Fruit fly (Drosophila melanogaster) whole organism, embryonic: ENCODE measurements around the gene regucalcin.

Experiments
- Bgb ChIP-seq: fragments of 200-800 bp; sonication (Bioruptor generic); IDR thresholded peaks from 2 replicates; pipeline ENCODE4 v1.3.6; 2022; ENCODE audit warnings: missing biosample characterization, missing genetic modification characterization; ENCODE audit not compliant: partially characterized antibody
- CG11723 ChIP-seq: fragments of 200-800 bp; sonication (Bioruptor generic); optimal IDR thresholded peaks from 2 replicates; lab custom pipeline; 2017; ENCODE audit warnings: missing biosample characterization, mild to moderate bottlenecking, missing genetic modification characterization
- CG13296 ChIP-seq: fragments of 200-800 bp; sonication (Bioruptor generic); optimal IDR thresholded peaks from 3 replicates; lab custom pipeline; 2018; ENCODE audit warnings: missing biosample characterization, mild to moderate bottlenecking, missing genetic modification characterization
- CG14860 ChIP-seq: fragments of 200-800 bp; sonication (Bioruptor generic); IDR thresholded peaks from 3 replicates; pipeline ENCODE4 v1.3.6; 2022; ENCODE audit warnings: missing biosample characterization, missing genetic modification characterization; ENCODE audit not compliant: partially characterized antibody
- CG15269 ChIP-seq: fragments of 200-800 bp; sonication (Bioruptor generic); optimal IDR thresholded peaks from 2 replicates; lab custom pipeline; 2018; ENCODE audit warnings: missing biosample characterization, mild to moderate bottlenecking, missing genetic modification characterization, moderate library complexity
- CG15696 ChIP-seq: fragments of 200-800 bp; sonication (Bioruptor generic); optimal IDR thresholded peaks from 2 replicates; lab custom pipeline; 2019; ENCODE audit warnings: missing biosample characterization, mild to moderate bottlenecking, missing genetic modification characterization, moderate library complexity
- CG16813 ChIP-seq: fragments of 200-800 bp; sonication (Bioruptor generic); IDR thresholded peaks from 3 replicates; pipeline ENCODE4 v1.3.6; 2022; ENCODE audit warnings: missing biosample characterization, missing genetic modification characterization; ENCODE audit not compliant: partially characterized antibody
- CG17612 ChIP-seq: fragments of 200-800 bp; sonication (Bioruptor generic); IDR thresholded peaks from 2 replicates; pipeline ENCODE4 v1.3.6; 2022; ENCODE audit warnings: missing biosample characterization, missing genetic modification characterization
- CG18764 ChIP-seq: fragments of 200-800 bp; sonication (Bioruptor generic); optimal IDR thresholded peaks from 3 replicates; lab custom pipeline; 2016; ENCODE audit warnings: missing biosample characterization, missing genetic modification characterization
- CG31441 ChIP-seq: fragments of 200-800 bp; sonication (Bioruptor generic); IDR thresholded peaks from 2 replicates; pipeline ENCODE4 v1.3.6; 2022; ENCODE audit warnings: missing biosample characterization, missing genetic modification characterization
- CG33213 ChIP-seq: fragments of 200-800 bp; sonication (Bioruptor generic); optimal IDR thresholded peaks from 3 replicates; lab custom pipeline; 2016; ENCODE audit warnings: missing biosample characterization, missing genetic modification characterization
- CG33557 ChIP-seq: fragments of 200-800 bp; sonication (Bioruptor generic); optimal IDR thresholded peaks from 2 replicates; lab custom pipeline; 2019; ENCODE audit warnings: missing biosample characterization, mild to moderate bottlenecking, missing genetic modification characterization, moderate library complexity
- CG34224 ChIP-seq: fragments of 200-800 bp; sonication (Bioruptor generic); IDR thresholded peaks from 3 replicates; pipeline ENCODE4 v1.3.6; 2022; ENCODE audit warnings: missing biosample characterization, missing genetic modification characterization; ENCODE audit not compliant: partially characterized antibody
- CG43689 ChIP-seq: fragments of 200-800 bp; sonication (Bioruptor generic); IDR thresholded peaks from 2 replicates; pipeline ENCODE4 v1.3.6; 2022; ENCODE audit warnings: missing biosample characterization, missing genetic modification characterization
- CG5245 ChIP-seq: fragments of 200-800 bp; sonication (Bioruptor generic); optimal IDR thresholded peaks from 3 replicates; lab custom pipeline; 2016; ENCODE audit warnings: missing biosample characterization, missing genetic modification characterization
- CG8290 ChIP-seq, 3 experiments: fragments of 200-800 bp; sonication (Bioruptor generic); optimal IDR thresholded peaks; 2 replicates each; lab custom pipeline; 2016 to 2019; ENCODE audit warnings: missing biosample characterization in 3 of 3, missing genetic modification characterization in 3 of 3, mild to moderate bottlenecking in 2 of 3, moderate library complexity in 1 of 3
- Chrac-16 ChIP-seq: fragments of 200-800 bp; sonication (Bioruptor generic); optimal IDR thresholded peaks from 3 replicates; lab custom pipeline; 2016; ENCODE audit warnings: missing biosample characterization, missing genetic modification characterization
- Dbx ChIP-seq: fragments of 200-800 bp; sonication (Bioruptor generic); IDR thresholded peaks from 3 replicates; pipeline ENCODE4 v1.3.6; 2022; ENCODE audit warnings: missing biosample characterization, missing genetic modification characterization
- Dll ChIP-seq: fragments of 200-800 bp; sonication (Bioruptor generic); IDR thresholded peaks from 4 replicates; pipeline ENCODE4 v1.3.6; 2022; ENCODE audit warnings: missing biosample characterization, missing genetic modification characterization; ENCODE audit not compliant: partially characterized antibody
- Drgx ChIP-seq: fragments of 200-800 bp; sonication (Bioruptor generic); IDR thresholded peaks from 2 replicates; pipeline ENCODE4 v1.3.6; 2022; ENCODE audit warnings: missing biosample characterization, missing genetic modification characterization
- Ets65A ChIP-seq: fragments of 200-800 bp; sonication (Bioruptor generic); peaks from one replicate; lab custom pipeline; 2016; ENCODE audit warnings: missing biosample characterization, missing genetic modification characterization
- HLH4C ChIP-seq: fragments of 200-800 bp; sonication (Bioruptor generic); IDR thresholded peaks from 3 replicates; pipeline ENCODE4 v1.3.6; 2022; ENCODE audit warnings: missing biosample characterization, missing genetic modification characterization; ENCODE audit not compliant: partially characterized antibody
- MESR4 ChIP-seq: fragments of 200-800 bp; sonication (Bioruptor generic); optimal IDR thresholded peaks from 2 replicates; lab custom pipeline; 2018; ENCODE audit warnings: missing biosample characterization, mild to moderate bottlenecking, missing genetic modification characterization, moderate library complexity
- Myb ChIP-seq: fragments of 200-800 bp; sonication (Bioruptor generic); optimal IDR thresholded peaks from 2 replicates; lab custom pipeline; 2016; ENCODE audit warnings: missing biosample characterization, missing genetic modification characterization
- Opbp ChIP-seq: fragments of 200-800 bp; sonication (Bioruptor generic); IDR thresholded peaks from 3 replicates; pipeline ENCODE4 v1.3.6; 2022; ENCODE audit warnings: missing biosample characterization, missing genetic modification characterization; ENCODE audit not compliant: partially characterized antibody
- Ptx1 ChIP-seq: fragments of 200-800 bp; sonication (Bioruptor generic); IDR thresholded peaks from 2 replicates; pipeline ENCODE4 v1.3.6; 2022; ENCODE audit warnings: missing biosample characterization, missing genetic modification characterization
- Scr ChIP-seq: fragments of 200-800 bp; sonication (Bioruptor generic); IDR thresholded peaks from 2 replicates; pipeline ENCODE4 v1.3.6; 2022; ENCODE audit warnings: missing biosample characterization, missing genetic modification characterization; ENCODE audit not compliant: partially characterized antibody
- Trl ChIP-seq, 3 experiments: fragments of >200 bp in 2 of 3; fragments of 200-800 bp in 1 of 3; sonication (Bioruptor generic) in 1 of 3; optimal IDR thresholded peaks; 2 replicates in 1 of 3; 3 replicates in 2 of 3; lab custom pipeline; 2016 to 2017; ENCODE audit warnings: missing biosample characterization in 1 of 3, missing genetic modification characterization in 1 of 3
- Vsx1 ChIP-seq: fragments of 200-800 bp; sonication (Bioruptor generic); optimal IDR thresholded peaks from 2 replicates; lab custom pipeline; 2017; ENCODE audit warnings: missing biosample characterization, mild to moderate bottlenecking, missing genetic modification characterization, missing genetic modification reagents
- bigmax ChIP-seq: fragments of 200-800 bp; sonication (Bioruptor generic); optimal IDR thresholded peaks from 2 replicates; lab custom pipeline; 2018; ENCODE audit warnings: missing biosample characterization, mild to moderate bottlenecking, missing genetic modification characterization
- cad ChIP-seq: fragments of >200 bp; optimal IDR thresholded peaks from 2 replicates; lab custom pipeline; 2017; ENCODE audit warnings: missing biosample characterization, missing genetic modification characterization
- cato ChIP-seq: fragments of 200-800 bp; sonication (Bioruptor generic); optimal IDR thresholded peaks from 2 replicates; lab custom pipeline; 2016; ENCODE audit warnings: missing biosample characterization, missing genetic modification characterization, borderline replicate concordance
- fd3F ChIP-seq: fragments of 200-800 bp; sonication (Bioruptor generic); optimal IDR thresholded peaks from 2 replicates; lab custom pipeline; 2018; ENCODE audit warnings: missing biosample characterization, mild to moderate bottlenecking, missing genetic modification characterization, moderate library complexity
- fru ChIP-seq: fragments of >200 bp; optimal IDR thresholded peaks from 2 replicates; lab custom pipeline; 2017
- h ChIP-seq: fragments of >200 bp; optimal IDR thresholded peaks from 2 replicates; lab custom pipeline; 2017
- hb ChIP-seq: fragments of 200-800 bp; sonication (Bioruptor generic); IDR thresholded peaks from 3 replicates; pipeline ENCODE4 v1.3.6; 2022; ENCODE audit warnings: missing biosample characterization, missing genetic modification characterization; ENCODE audit not compliant: partially characterized antibody
- ind ChIP-seq: fragments of 200-800 bp; sonication (Bioruptor generic); optimal IDR thresholded peaks from 3 replicates; lab custom pipeline; 2016; ENCODE audit warnings: missing biosample characterization, missing genetic modification characterization
- nerfin-2 ChIP-seq: fragments of 200-800 bp; sonication (Bioruptor generic); IDR thresholded peaks from 2 replicates; pipeline ENCODE4 v1.3.6; 2022; ENCODE audit warnings: missing biosample characterization, missing genetic modification characterization; ENCODE audit not compliant: partially characterized antibody
- pros ChIP-seq: fragments of 200-800 bp; sonication (Bioruptor generic); optimal IDR thresholded peaks from 3 replicates; lab custom pipeline; 2019; ENCODE audit warnings: missing biosample characterization, mild to moderate bottlenecking, missing genetic modification characterization, moderate library complexity
- row ChIP-seq: fragments of 200-800 bp; sonication (Bioruptor generic); IDR thresholded peaks from 3 replicates; pipeline ENCODE4 v1.3.6; 2022; ENCODE audit warnings: missing biosample characterization, missing genetic modification characterization
- tna ChIP-seq: fragments of 200-800 bp; sonication (Bioruptor generic); IDR thresholded peaks from 2 replicates; pipeline ENCODE4 v1.3.6; 2022; ENCODE audit warnings: missing biosample characterization, missing genetic modification characterization; ENCODE audit not compliant: partially characterized antibody
- wdn ChIP-seq: fragments of 200-800 bp; sonication (Bioruptor generic); IDR thresholded peaks from 2 replicates; pipeline ENCODE4 v1.3.6; 2022; ENCODE audit warnings: missing biosample characterization, missing genetic modification characterization
- wek ChIP-seq: fragments of 200-800 bp; sonication (Bioruptor generic); optimal IDR thresholded peaks from 3 replicates; lab custom pipeline; 2018; ENCODE audit warnings: missing biosample characterization, mild to moderate bottlenecking, missing genetic modification characterization, moderate library complexity

regucalcin gene

DNA sequence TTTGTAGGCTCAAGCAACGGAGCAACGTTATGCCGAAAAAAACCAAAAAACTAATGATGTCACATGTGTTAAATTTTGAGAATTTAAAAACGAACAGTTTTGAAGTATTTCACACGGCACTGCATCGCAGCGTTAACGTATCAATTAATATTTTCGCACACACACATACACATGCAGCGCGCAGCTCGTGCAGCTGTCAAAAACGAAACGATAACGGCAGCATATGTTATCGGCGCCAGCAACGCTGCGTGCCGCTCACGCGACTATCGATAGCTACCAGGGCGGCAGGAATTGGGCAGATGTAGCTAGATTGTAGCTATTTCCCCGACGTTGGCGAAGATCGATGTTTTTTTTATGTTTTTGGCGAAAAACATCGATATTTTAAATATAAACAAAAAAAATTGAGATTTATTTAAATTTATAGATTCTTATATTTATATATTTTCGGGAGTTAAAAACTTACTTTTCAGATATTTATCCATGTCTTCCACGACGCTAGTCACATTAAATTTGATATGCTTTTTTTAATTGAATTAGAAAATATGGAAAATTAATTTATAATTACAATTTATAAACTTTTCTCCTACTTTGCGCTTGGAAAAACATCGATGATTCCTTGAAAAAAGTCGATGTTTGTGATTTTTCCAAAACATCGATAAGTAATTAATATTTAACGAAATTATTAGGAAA is 16.8 kb downstream of the regucalcin start, which contains the start of gene Usp7 (continued):
- TF ChIP-seq pros = no peak
- TF ChIP-seq Ptx1 (GFP tag; lab: Robert Waterston, UW) = no peak
- TF ChIP-seq Chrac-16 (GFP tag; lab: Kevin White, UChicago) = peak; percentile 41
- TF ChIP-seq CG15269 = no peak
- TF ChIP-seq bigmax = no peak
- TF ChIP-seq cato = no peak
- peak; percentile 93 for TF ChIP-seq hb (GFP tag; lab: Robert Waterston, UW)
- TF ChIP-seq MESR4 (GFP tag; lab: Kevin White, UChicago) = peak; percentile 60
- peak; percentile 58; the same call in 1 of the 3 replicates for TF ChIP-seq Dbx (GFP tag; lab: Robert Waterston, UW)
- TF ChIP-seq wdn (GFP tag; lab: Robert Waterston, UW) = no peak
- TF ChIP-seq CG15696 (tag; lab: Kevin White, UChicago) = no peak
- TF ChIP-seq CG33557 (GFP tag; lab: Kevin White, UChicago) = no peak
- no peak; the same call in 1 of the 2 replicates for TF ChIP-seq CG31441 (GFP tag; lab: Robert Waterston, UW)
- TF ChIP-seq Vsx1 = no peak
- TF ChIP-seq Trl (optimal IDR thresholded peaks at IDR 0.05; lab: Kevin White, UChicago) = no peak
- TF ChIP-seq Trl (GFP tag; optimal IDR thresholded peaks at IDR 0.05; lab: Kevin White, UChicago) = no peak
- no peak for TF ChIP-seq CG5245 (GFP tag; lab: Kevin White, UChicago)
- peak; percentile 91 for TF ChIP-seq CG34224 (GFP tag; lab: Robert Waterston, UW)
- TF ChIP-seq Opbp (GFP tag; lab: Robert Waterston, UW) = peak; percentile 96
- no peak for TF ChIP-seq fru (lab: Kevin White, UChicago)
- peak; percentile 15 for TF ChIP-seq CG11723 (GFP tag; lab: Kevin White, UChicago)
- TF ChIP-seq CG43689 (GFP tag; lab: Robert Waterston, UW) = no peak
- peak; percentile 58 for TF ChIP-seq Ets65A
- TF ChIP-seq, all 482 proteins: peak for 126

- TF ChIP-seq wek = no peak
- peak; percentile 17; the same call in 1 of the 3 replicates for TF ChIP-seq row (GFP tag; lab: Robert Waterston, UW)
These were observed 19.2 kb downstream of the regucalcin start, which contains the start of gene Cyp311a1 for dm6 chrX:12031400-12031799. Gene Cyp311a1 (minus strand): TSS chrX:12031465.

- TF ChIP-seq cad (GFP tag; lab: Kevin White, UChicago) (no peak), CG13296 (GFP tag; lab: Kevin White, UChicago) (no peak), CG18764 (GFP tag; lab: Kevin White, UChicago) (no peak), Drgx (GFP tag; lab: Robert Waterston, UW) (no peak), Myb (GFP tag; lab: Kevin White, UChicago) (no peak), CG33213 (no peak), CG17612 (peak; percentile 65; the same call in 1 of the 2 replicates), CG8290 (GFP tag; optimal IDR thresholded peaks at IDR 0.05; lab: Kevin White, UChicago) (peak; percentile 78), CG8290 (tag; optimal IDR thresholded peaks at IDR 0.05; lab: Kevin White, UChicago) (peak in 1 of 2 experiments; percentile 84), fd3F (GFP tag; lab: Kevin White, UChicago) (no peak), MESR4 (GFP tag; lab: Kevin White, UChicago) (no peak)
These were observed 20.0 kb downstream of the regucalcin start, which contains the start of gene Cyp318a1 for dm6 chrX:12032136-12032682. Gene Cyp318a1 (plus strand): TSS chrX:12032632.

dm6 chrX:12034713-12035112 is 22.5 kb downstream of the regucalcin start:
- 0 out of 4 replicates have a peak, but pooled peaks have one; percentile 22 for TF ChIP-seq Dll (GFP tag; lab: Robert Waterston, UW)
- 0 out of 2 replicates have a peak, but pooled peaks have one; percentile 28 for TF ChIP-seq Bgb
- TF ChIP-seq tna = peak; percentile 66; the same call in 1 of the 2 replicates
- TF ChIP-seq h (lab: Kevin White, UChicago) = no peak
- peak; percentile 73 for TF ChIP-seq HLH4C (GFP tag; lab: Robert Waterston, UW)
- TF ChIP-seq CG16813 (GFP tag; lab: Robert Waterston, UW) = peak; percentile 42; the same call in 2 of the 3 replicates
- peak; percentile 62 for TF ChIP-seq nerfin-2 (GFP tag; lab: Robert Waterston, UW)
- peak; percentile 53; the same call in 1 of the 3 replicates for TF ChIP-seq CG14860 (GFP tag; lab: Robert Waterston, UW)
- no peak for TF ChIP-seq ind (GFP tag; lab: Kevin White, UChicago)
- TF ChIP-seq Scr (GFP tag; lab: Robert Waterston, UW) = 0 out of 2 replicates have a peak, but pooled peaks have one; percentile 24
